Fruit fly (Drosophila melanogaster) whole organism, embryonic: Measurements from ENCODE around the gene CG7120.
A peak's percentile ranks its signal among the peaks of the same experiment; 100 is the strongest.

Experiments
- CG10366 ChIP-seq: fragments of 200-800 bp; sonication (Bioruptor generic); IDR thresholded peaks from 2 replicates; pipeline ENCODE4 v1.3.6; 2022; ENCODE audit warnings: missing biosample characterization, missing genetic modification characterization
- CG10462 ChIP-seq: fragments of 200-800 bp; sonication (Bioruptor generic); optimal IDR thresholded peaks from 2 replicates; lab custom pipeline; 2016; ENCODE audit warnings: missing biosample characterization, missing genetic modification characterization
- CG10654 ChIP-seq: fragments of 200-800 bp; sonication (Bioruptor generic); optimal IDR thresholded peaks from 2 replicates; lab custom pipeline; 2016; ENCODE audit warnings: missing biosample characterization, missing genetic modification characterization
- CG11398 ChIP-seq: fragments of 200-800 bp; sonication (Bioruptor generic); optimal IDR thresholded peaks from 2 replicates; lab custom pipeline; 2016; ENCODE audit warnings: missing biosample characterization, missing genetic modification characterization
- CG12071 ChIP-seq: fragments of 200-800 bp; sonication (Bioruptor generic); optimal IDR thresholded peaks from 3 replicates; lab custom pipeline; 2018; ENCODE audit warnings: missing biosample characterization, mild to moderate bottlenecking, missing genetic modification characterization
- CG12769 ChIP-seq: fragments of 200-800 bp; sonication (Bioruptor generic); optimal IDR thresholded peaks from 2 replicates; lab custom pipeline; 2019; ENCODE audit warnings: missing biosample characterization, mild to moderate bottlenecking, missing genetic modification characterization, moderate library complexity
- CG14441 ChIP-seq: fragments of 200-800 bp; sonication (Bioruptor generic); IDR thresholded peaks from 2 replicates; pipeline ENCODE4 v1.3.6; 2022; ENCODE audit warnings: missing biosample characterization, missing genetic modification characterization
- CG15696 ChIP-seq: fragments of 200-800 bp; sonication (Bioruptor generic); optimal IDR thresholded peaks from 2 replicates; lab custom pipeline; 2019; ENCODE audit warnings: missing biosample characterization, mild to moderate bottlenecking, missing genetic modification characterization, moderate library complexity
- CG17912 ChIP-seq: fragments of 200-800 bp; sonication (Bioruptor generic); optimal IDR thresholded peaks from 2 replicates; lab custom pipeline; 2018; ENCODE audit warnings: missing biosample characterization, mild to moderate bottlenecking, missing genetic modification characterization
- CG18764 ChIP-seq: fragments of 200-800 bp; sonication (Bioruptor generic); optimal IDR thresholded peaks from 3 replicates; lab custom pipeline; 2016; ENCODE audit warnings: missing biosample characterization, missing genetic modification characterization
- CG2199 ChIP-seq: fragments of 200-800 bp; sonication (Bioruptor generic); IDR thresholded peaks from 3 replicates; pipeline ENCODE4 v1.3.6; 2022; ENCODE audit warnings: missing biosample characterization, missing genetic modification characterization
- CG31388 ChIP-seq: fragments of 200-800 bp; sonication (Bioruptor generic); optimal IDR thresholded peaks from 2 replicates; lab custom pipeline; 2016; ENCODE audit warnings: missing biosample characterization, missing genetic modification characterization
- CG3163 ChIP-seq: fragments of 200-800 bp; sonication (Bioruptor generic); optimal IDR thresholded peaks from 3 replicates; lab custom pipeline; 2016; ENCODE audit warnings: missing biosample characterization, missing genetic modification characterization
- CG4617 ChIP-seq: fragments of 200-800 bp; sonication (Bioruptor generic); optimal IDR thresholded peaks from 3 replicates; lab custom pipeline; 2016; ENCODE audit warnings: missing biosample characterization, missing genetic modification characterization, borderline replicate concordance
- CG5953 ChIP-seq: fragments of 200-800 bp; sonication (Bioruptor generic); IDR thresholded peaks from 2 replicates; pipeline ENCODE4 v1.3.6; 2022; ENCODE audit warnings: missing biosample characterization, missing genetic modification characterization
- CG6791 ChIP-seq: fragments of 200-800 bp; sonication (Bioruptor generic); IDR thresholded peaks from 3 replicates; pipeline ENCODE4 v1.3.6; 2022; ENCODE audit warnings: missing biosample characterization, missing genetic modification characterization; ENCODE audit not compliant: partially characterized antibody
- CG6854 ChIP-seq: fragments of 200-800 bp; sonication (Bioruptor generic); optimal IDR thresholded peaks from 3 replicates; lab custom pipeline; 2017; ENCODE audit warnings: missing biosample characterization, mild to moderate bottlenecking, missing genetic modification characterization
- CG7786 ChIP-seq: fragments of 200-800 bp; sonication (Bioruptor generic); optimal IDR thresholded peaks from 2 replicates; lab custom pipeline; 2016; ENCODE audit warnings: missing biosample characterization, missing genetic modification characterization
- CG8089 ChIP-seq: fragments of 200-800 bp; sonication (Bioruptor generic); optimal IDR thresholded peaks from 3 replicates; lab custom pipeline; 2016; ENCODE audit warnings: missing biosample characterization, missing genetic modification characterization
- CG8290 ChIP-seq, 3 experiments: fragments of 200-800 bp; sonication (Bioruptor generic); optimal IDR thresholded peaks; 2 replicates each; lab custom pipeline; 2016 to 2019; ENCODE audit warnings: missing biosample characterization in 3 of 3, missing genetic modification characterization in 3 of 3, mild to moderate bottlenecking in 2 of 3, moderate library complexity in 1 of 3
- CTCF ChIP-seq: fragments of 200-800 bp; sonication (Bioruptor generic); optimal IDR thresholded peaks from 2 replicates; lab custom pipeline; 2017; ENCODE audit warnings: missing biosample characterization, mild to moderate bottlenecking, missing genetic modification characterization, moderate library complexity
- D19A ChIP-seq: fragments of 200-800 bp; optimal IDR thresholded peaks from 3 replicates; lab custom pipeline; 2019; ENCODE audit warnings: missing biosample characterization, mild to moderate bottlenecking, missing genetic modification characterization, moderate library complexity
- Dll ChIP-seq: fragments of 200-800 bp; sonication (Bioruptor generic); IDR thresholded peaks from 4 replicates; pipeline ENCODE4 v1.3.6; 2022; ENCODE audit warnings: missing biosample characterization, missing genetic modification characterization; ENCODE audit not compliant: partially characterized antibody
- Dp ChIP-seq: fragments of 200-800 bp; sonication (Bioruptor generic); optimal IDR thresholded peaks from 2 replicates; lab custom pipeline; 2018; ENCODE audit warnings: missing biosample characterization, mild to moderate bottlenecking, missing genetic modification characterization, moderate library complexity
- Gsc ChIP-seq: fragments of 200-800 bp; sonication (Bioruptor generic); IDR thresholded peaks from 2 replicates; pipeline ENCODE4 v1.3.6; 2022; ENCODE audit warnings: missing biosample characterization, missing genetic modification characterization
- HLH4C ChIP-seq: fragments of 200-800 bp; sonication (Bioruptor generic); IDR thresholded peaks from 3 replicates; pipeline ENCODE4 v1.3.6; 2022; ENCODE audit warnings: missing biosample characterization, missing genetic modification characterization; ENCODE audit not compliant: partially characterized antibody
- Hmx ChIP-seq: fragments of 200-800 bp; sonication (Bioruptor generic); optimal IDR thresholded peaks from 2 replicates; lab custom pipeline; 2016; ENCODE audit warnings: missing biosample characterization, missing genetic modification characterization
- MTF-1 ChIP-seq: fragments of 200-800 bp; sonication (Bioruptor generic); optimal IDR thresholded peaks from 2 replicates; lab custom pipeline; 2018; ENCODE audit warnings: missing biosample characterization, mild to moderate bottlenecking, missing genetic modification characterization, borderline replicate concordance
- Max ChIP-seq: fragments of 200-800 bp; sonication (Bioruptor generic); optimal IDR thresholded peaks from 2 replicates; lab custom pipeline; 2016; ENCODE audit warnings: missing biosample characterization, mild to moderate bottlenecking, missing genetic modification characterization
- Oaz ChIP-seq: fragments of 200-800 bp; sonication (Bioruptor generic); IDR thresholded peaks from 2 replicates; pipeline ENCODE4 v1.3.6; 2022; ENCODE audit warnings: missing biosample characterization, missing genetic modification characterization
- Optix ChIP-seq: fragments of 200-800 bp; sonication (Bioruptor generic); IDR thresholded peaks from 3 replicates; pipeline ENCODE4 v1.3.6; 2022; ENCODE audit warnings: missing biosample characterization, missing genetic modification characterization
- Scr ChIP-seq: fragments of 200-800 bp; sonication (Bioruptor generic); IDR thresholded peaks from 2 replicates; pipeline ENCODE4 v1.3.6; 2022; ENCODE audit warnings: missing biosample characterization, missing genetic modification characterization; ENCODE audit not compliant: partially characterized antibody
- Taf1 ChIP-seq: fragments of 200-800 bp; sonication (Bioruptor generic); IDR thresholded peaks from 2 replicates; pipeline ENCODE4 v1.3.6; 2022; ENCODE audit warnings: missing biosample characterization, missing genetic modification characterization
- aop ChIP-seq: fragments of 200-800 bp; sonication (Bioruptor generic); IDR thresholded peaks from 2 replicates; pipeline ENCODE4 v1.3.6; 2022; ENCODE audit warnings: missing biosample characterization, missing genetic modification characterization
- br ChIP-seq: fragments of >200 bp; optimal IDR thresholded peaks from 2 replicates; lab custom pipeline; 2017
- chm ChIP-seq: fragments of 200-800 bp; sonication (Bioruptor generic); IDR thresholded peaks from 2 replicates; pipeline ENCODE4 v1.3.6; 2022; ENCODE audit warnings: missing biosample characterization, missing genetic modification characterization
- disco-r ChIP-seq: fragments of 200-800 bp; sonication (Bioruptor generic); optimal IDR thresholded peaks from 2 replicates; lab custom pipeline; 2016; ENCODE audit warnings: missing biosample characterization, missing genetic modification characterization
- dpn ChIP-seq, 2 experiments: fragments of 200-800 bp; sonication (Bioruptor generic); optimal IDR thresholded peaks; 3 replicates each; lab custom pipeline; 2016; ENCODE audit warnings: missing biosample characterization in 2 of 2, missing genetic modification characterization in 2 of 2
- gt ChIP-seq: fragments of 200-800 bp; sonication (Bioruptor generic); IDR thresholded peaks from 2 replicates; pipeline ENCODE4 v1.3.6; 2022; ENCODE audit warnings: missing biosample characterization, missing genetic modification characterization
- lbe ChIP-seq: fragments of 200-800 bp; sonication (Bioruptor generic); optimal IDR thresholded peaks from 2 replicates; lab custom pipeline; 2016; ENCODE audit warnings: missing biosample characterization, mild to moderate bottlenecking, missing genetic modification characterization
- nmo ChIP-seq: fragments of 200-800 bp; sonication (Bioruptor generic); optimal IDR thresholded peaks from 2 replicates; lab custom pipeline; 2018; ENCODE audit warnings: missing biosample characterization, mild to moderate bottlenecking, missing genetic modification characterization, moderate library complexity
- run ChIP-seq: fragments of 200-800 bp; sonication (Bioruptor generic); optimal IDR thresholded peaks from 3 replicates; lab custom pipeline; 2018; ENCODE audit warnings: missing biosample characterization, mild to moderate bottlenecking, missing genetic modification characterization
- salm ChIP-seq: fragments of 200-800 bp; sonication (Bioruptor generic); optimal IDR thresholded peaks from 2 replicates; lab custom pipeline; 2018; ENCODE audit warnings: missing biosample characterization, mild to moderate bottlenecking, missing genetic modification characterization
- sc ChIP-seq, 3 experiments: fragments of >200 bp in 2 of 3; fragments of 200-800 bp in 1 of 3; sonication (Bioruptor generic) in 1 of 3; optimal IDR thresholded peaks; 2 replicates in 2 of 3; 3 replicates in 1 of 3; lab custom pipeline; 2017; ENCODE audit warnings: mild to moderate bottlenecking in 1 of 3, missing biosample characterization in 1 of 3, missing genetic modification characterization in 1 of 3, missing genetic modification reagents in 1 of 3
- schlank ChIP-seq: fragments of 200-800 bp; sonication (Bioruptor generic); optimal IDR thresholded peaks from 2 replicates; lab custom pipeline; 2018; ENCODE audit warnings: missing biosample characterization, mild to moderate bottlenecking, missing genetic modification characterization
- usp ChIP-seq: fragments of >200 bp; optimal IDR thresholded peaks from 2 replicates; lab custom pipeline; 2017; ENCODE audit warnings: missing biosample characterization, missing genetic modification characterization
- wek ChIP-seq: fragments of 200-800 bp; sonication (Bioruptor generic); optimal IDR thresholded peaks from 3 replicates; lab custom pipeline; 2018; ENCODE audit warnings: missing biosample characterization, mild to moderate bottlenecking, missing genetic modification characterization, moderate library complexity
- zen2 ChIP-seq: fragments of 200-800 bp; sonication (Bioruptor generic); IDR thresholded peaks from 3 replicates; pipeline ENCODE4 v1.3.6; 2022; ENCODE audit warnings: missing biosample characterization, missing genetic modification characterization; ENCODE audit not compliant: partially characterized antibody

CG7120 gene

DNA sequence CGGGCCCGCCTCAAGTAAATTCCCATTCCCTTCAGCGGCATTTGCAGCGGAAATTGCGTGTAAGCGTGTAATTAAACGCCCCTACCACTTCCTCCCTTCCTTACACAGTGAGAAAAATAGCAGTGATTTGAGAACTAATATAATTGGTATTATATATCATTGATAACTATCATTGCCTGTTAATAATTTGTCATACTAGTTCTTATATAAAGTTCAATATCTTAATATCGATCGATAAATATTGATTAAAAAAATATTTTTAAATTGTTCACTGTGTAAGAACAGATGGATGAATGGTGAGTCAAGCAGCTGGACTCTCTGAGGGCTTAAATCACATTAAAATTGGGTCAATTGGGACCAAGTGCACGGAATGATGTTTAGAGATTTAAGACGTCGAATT, 49.2 kb downstream of the CG7120 start (continued):
- TF ChIP-seq sc (optimal IDR thresholded peaks at IDR 0.05; lab: Kevin White, UChicago): no peak
- no peak for TF ChIP-seq sc (GFP tag; optimal IDR thresholded peaks at IDR 0.05; lab: Kevin White, UChicago)
- no peak for TF ChIP-seq lbe (GFP tag; lab: Kevin White, UChicago)
- TF ChIP-seq Gsc: no peak
- TF ChIP-seq CG8290 (GFP tag; optimal IDR thresholded peaks at IDR 0.05; lab: Kevin White, UChicago): no peak
- TF ChIP-seq CG8290 (tag; optimal IDR thresholded peaks at IDR 0.05; lab: Kevin White, UChicago): no peak
- TF ChIP-seq CG10462 (GFP tag; lab: Kevin White, UChicago): no peak
- peak; percentile 60 for TF ChIP-seq CG15696 (tag; lab: Kevin White, UChicago)
- no peak for TF ChIP-seq run
- no peak for TF ChIP-seq schlank (tag; lab: Kevin White, UChicago)
- TF ChIP-seq MTF-1 (GFP tag; lab: Kevin White, UChicago): no peak
- no peak for TF ChIP-seq CG5953
- no peak for TF ChIP-seq gt (GFP tag; lab: Robert Waterston, UW)
- no peak for TF ChIP-seq Oaz (GFP tag; lab: Robert Waterston, UW)
- no peak for TF ChIP-seq CG4617
- TF ChIP-seq nmo (GFP tag; lab: Kevin White, UChicago): peak; percentile 20
- TF ChIP-seq CG6854 (GFP tag; lab: Kevin White, UChicago): peak; percentile 58
- TF ChIP-seq HLH4C (GFP tag; lab: Robert Waterston, UW): no peak
- no peak for TF ChIP-seq CTCF (GFP tag; lab: Kevin White, UChicago)
- peak in 1 of 2 experiments; percentile 18 for TF ChIP-seq dpn (GFP tag; optimal IDR thresholded peaks at IDR 0.05; lab: Kevin White, UChicago)
- TF ChIP-seq CG2199 (GFP tag; lab: Robert Waterston, UW): peak; percentile 58; the same call in 1 of the 3 replicates
- TF ChIP-seq br: no peak
- no peak for TF ChIP-seq CG3163
- no peak for TF ChIP-seq CG8089 (GFP tag; lab: Kevin White, UChicago)
- TF ChIP-seq Dll: no peak
- TF ChIP-seq, all 482 proteins: peak for 143

DNA sequence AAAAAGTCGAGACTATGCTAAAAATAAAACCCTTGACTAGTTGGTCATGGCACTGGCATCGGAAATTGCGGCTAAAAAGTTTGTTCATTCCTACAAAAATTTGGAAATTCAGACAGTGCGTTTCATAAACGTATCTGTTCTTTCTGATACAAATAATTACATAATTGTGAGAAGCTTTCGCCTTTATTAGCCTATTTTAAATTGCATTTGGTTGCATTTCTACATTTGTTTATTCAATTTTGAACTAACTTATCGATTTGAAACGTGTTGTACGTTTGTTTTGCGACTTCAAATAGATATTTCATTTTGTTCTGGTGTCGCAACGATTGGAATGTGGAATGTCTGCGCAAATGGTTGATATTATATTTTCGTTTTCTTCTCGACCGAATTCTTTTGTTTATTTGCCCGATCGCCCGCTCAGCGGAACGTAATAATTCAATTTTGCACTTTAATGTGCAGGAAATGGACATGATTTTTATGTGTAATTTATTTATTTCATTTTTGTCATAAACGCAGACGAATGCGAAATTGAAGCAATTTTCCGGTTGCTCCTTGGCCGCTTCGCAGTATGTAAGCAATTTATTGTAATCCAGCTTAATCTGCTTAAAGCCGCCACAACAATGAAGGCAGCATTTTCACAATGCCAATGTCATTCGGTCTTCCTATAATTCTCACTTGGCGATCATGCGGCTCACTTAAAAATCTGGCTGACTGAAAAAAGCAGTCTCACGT, 50.4 kb downstream of the CG7120 start:
- peak; percentile 50; the same call in 1 of the 2 replicates for TF ChIP-seq CG10366 (GFP tag; lab: Robert Waterston, UW)
- TF ChIP-seq CG14441 (GFP tag; lab: Robert Waterston, UW): 0 out of 2 replicates have a peak, but pooled peaks have one; percentile 25
- peak; percentile 33 for TF ChIP-seq CG11398
- TF ChIP-seq disco-r (GFP tag; lab: Kevin White, UChicago): no peak
- no peak for TF ChIP-seq lbe (GFP tag; lab: Kevin White, UChicago)
- TF ChIP-seq CG8290 (GFP tag; optimal IDR thresholded peaks at IDR 0.05; lab: Kevin White, UChicago): no peak
- TF ChIP-seq CG8290 (tag; optimal IDR thresholded peaks at IDR 0.05; lab: Kevin White, UChicago): peak in 1 of 2 experiments; percentile 70
- TF ChIP-seq wek (GFP tag; lab: Kevin White, UChicago): no peak
- TF ChIP-seq Max (GFP tag; lab: Kevin White, UChicago): no peak
- TF ChIP-seq salm (tag; lab: Kevin White, UChicago): no peak
- TF ChIP-seq CG18764 (GFP tag; lab: Kevin White, UChicago): peak; percentile 31
- TF ChIP-seq CG17912 (GFP tag; lab: Kevin White, UChicago): no peak
- no peak for TF ChIP-seq usp (GFP tag; lab: Kevin White, UChicago)
- no peak for TF ChIP-seq CG15696 (tag; lab: Kevin White, UChicago)
- TF ChIP-seq Optix (GFP tag; lab: Robert Waterston, UW): no peak
- TF ChIP-seq CG6791: no peak
- TF ChIP-seq zen2 (GFP tag; lab: Robert Waterston, UW): no peak
- peak; percentile 17 for TF ChIP-seq Hmx (GFP tag; lab: Kevin White, UChicago)
- no peak for TF ChIP-seq Taf1 (GFP tag; lab: Robert Waterston, UW)
- no peak for TF ChIP-seq sc (optimal IDR thresholded peaks at IDR 0.05; lab: Kevin White, UChicago)
- TF ChIP-seq sc (GFP tag; optimal IDR thresholded peaks at IDR 0.05; lab: Kevin White, UChicago): no peak
- TF ChIP-seq CG10654 (GFP tag; lab: Kevin White, UChicago): no peak
- no peak for TF ChIP-seq Dp (GFP tag; lab: Kevin White, UChicago)
- TF ChIP-seq Scr: no peak
- TF ChIP-seq D19A: peak; percentile 34
- TF ChIP-seq chm (GFP tag; lab: Robert Waterston, UW): peak; percentile 28; the same call in 1 of the 2 replicates
- peak; percentile 26 for TF ChIP-seq CG7786 (GFP tag; lab: Kevin White, UChicago)
- no peak for TF ChIP-seq CG31388 (GFP tag; lab: Kevin White, UChicago)
- peak; percentile 76 for TF ChIP-seq CG12769 (tag; lab: Kevin White, UChicago)
- peak; percentile 13; the same call in 1 of the 2 replicates for TF ChIP-seq CG5953
- TF ChIP-seq aop (GFP tag; lab: Robert Waterston, UW): no peak
- peak; percentile 68 for TF ChIP-seq CG12071 (GFP tag; lab: Kevin White, UChicago)
